Fruit fly (Drosophila melanogaster) whole organism, adult: ENCODE measurements around the gene ssp5.

ENCODE experiments used
- CG12768 ChIP-seq: fragments of 200-800 bp; sonication (Bioruptor generic); optimal IDR thresholded peaks from 2 replicates; lab custom pipeline; 2017; ENCODE audit warnings: missing biosample characterization, missing genetic modification characterization, mild to moderate bottlenecking, moderate library complexity, missing genetic modification reagents
- CG14711 ChIP-seq: fragments of 200-800 bp; sonication (Bioruptor generic); optimal IDR thresholded peaks from 2 replicates; lab custom pipeline; 2018; ENCODE audit warnings: missing biosample characterization, mild to moderate bottlenecking, missing genetic modification characterization, moderate library complexity
- CG7101 ChIP-seq: fragments of 200-800 bp; sonication (Bioruptor generic); optimal IDR thresholded peaks from 2 replicates; lab custom pipeline; 2018; ENCODE audit warnings: missing biosample characterization, mild to moderate bottlenecking, missing genetic modification characterization, moderate library complexity
- Hr96 ChIP-seq: fragments of 200-800 bp; sonication (Bioruptor generic); optimal IDR thresholded peaks from 2 replicates; lab custom pipeline; 2016; ENCODE audit warnings: missing biosample characterization, missing genetic modification characterization
- Mnt ChIP-seq: fragments of 200-800 bp; sonication (Bioruptor generic); optimal IDR thresholded peaks from 2 replicates; lab custom pipeline; 2016; ENCODE audit warnings: missing biosample characterization, mild to moderate bottlenecking, missing genetic modification characterization
- bab1 ChIP-seq: fragments of 200-800 bp; sonication (Bioruptor generic); optimal IDR thresholded peaks from 3 replicates; lab custom pipeline; 2019; ENCODE audit warnings: missing biosample characterization, mild to moderate bottlenecking, missing genetic modification characterization, moderate library complexity
- cnc ChIP-seq, 2 experiments: fragments of >200 bp; optimal IDR thresholded peaks; 2 replicates each; lab custom pipeline; 2017
- kay ChIP-seq: fragments of 200-800 bp; sonication (Bioruptor generic); peaks from one replicate; lab custom pipeline; 2016; ENCODE audit warnings: missing biosample characterization, missing genetic modification characterization, borderline replicate concordance
- ovo ChIP-seq: fragments of 200-800 bp; sonication (Bioruptor generic); optimal IDR thresholded peaks from 2 replicates; lab custom pipeline; 2016; ENCODE audit warnings: missing biosample characterization, missing genetic modification characterization
- pad ChIP-seq: fragments of 200-800 bp; sonication (Bioruptor generic); optimal IDR thresholded peaks from 3 replicates; lab custom pipeline; 2017; ENCODE audit warnings: missing biosample characterization, missing genetic modification characterization, mild to moderate bottlenecking, moderate library complexity, missing genetic modification reagents
- tj ChIP-seq: fragments of 200-800 bp; sonication (Bioruptor generic); optimal IDR thresholded peaks from 3 replicates; lab custom pipeline; 2017; ENCODE audit warnings: missing biosample characterization, mild to moderate bottlenecking, missing genetic modification characterization, moderate library complexity
- toe ChIP-seq: fragments of 200-800 bp; sonication (Bioruptor generic); optimal IDR thresholded peaks from 2 replicates; lab custom pipeline; 2016; ENCODE audit warnings: missing biosample characterization, missing genetic modification characterization

DNA sequence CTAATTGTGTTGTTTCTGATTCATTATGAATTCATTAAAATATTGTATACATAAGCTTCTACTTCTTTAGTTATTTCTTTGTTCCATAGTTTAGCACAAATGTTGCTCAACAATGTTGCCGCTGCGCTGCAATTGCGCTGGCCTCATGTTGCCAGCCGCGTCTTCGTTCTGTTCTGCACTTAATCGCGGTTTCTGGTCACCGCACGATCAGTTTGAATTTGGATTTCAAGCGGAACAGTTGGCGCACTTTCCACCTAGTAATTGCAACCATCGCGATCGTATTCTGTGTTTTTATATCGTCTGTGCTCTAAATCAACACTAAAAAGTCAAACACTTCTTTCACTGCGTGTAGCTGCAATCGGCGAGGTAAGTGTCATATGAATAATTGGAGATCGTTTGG is 33.9 kb upstream of the ssp5 start, which contains the start of gene Ect3:
- TF ChIP-seq cnc (optimal IDR thresholded peaks at IDR 0.05; lab: Kevin White, UChicago) (no peak), Hr96 (GFP tag; lab: Kevin White, UChicago) (no peak), CG12768 (GFP tag; lab: Kevin White, UChicago) (no peak), CG7101 (tag; lab: Kevin White, UChicago) (no peak), toe (GFP tag; lab: Kevin White, UChicago) (no peak), Mnt (no peak), bab1 (GFP tag; lab: Kevin White, UChicago) (no peak), pad (GFP tag; lab: Kevin White, UChicago) (no peak), kay (GFP tag; lab: Kevin White, UChicago) (no peak), tj (peak; percentile 31), ovo (GFP tag; lab: Kevin White, UChicago) (no peak), CG14711 (tag; lab: Kevin White, UChicago) (no peak)
